Fruit fly (Drosophila melanogaster) whole organism, pupa: ENCODE data around the gene CG5934.

Experiments
- CG10348 ChIP-seq: fragments of 200-800 bp; sonication (Bioruptor generic); IDR thresholded peaks from 2 replicates; pipeline ENCODE4 v1.3.6; 2022; ENCODE audit warnings: missing biosample characterization, missing genetic modification characterization
- CG12605 ChIP-seq: fragments of 200-800 bp; sonication (Bioruptor generic); IDR thresholded peaks from 2 replicates; pipeline ENCODE4 v1.3.6; 2022; ENCODE audit warnings: missing biosample characterization, missing genetic modification characterization
- CG15710 ChIP-seq: fragments of 200-800 bp; sonication (Bioruptor generic); optimal IDR thresholded peaks from 2 replicates; lab custom pipeline; 2018; ENCODE audit warnings: missing biosample characterization, mild to moderate bottlenecking, missing genetic modification characterization, moderate library complexity
- CG34367 ChIP-seq: fragments of 200-800 bp; sonication (Bioruptor generic); optimal IDR thresholded peaks from 2 replicates; lab custom pipeline; 2018; ENCODE audit warnings: missing biosample characterization, mild to moderate bottlenecking, missing genetic modification characterization
- CG8159 ChIP-seq: fragments of 200-800 bp; sonication (Bioruptor generic); optimal IDR thresholded peaks from 3 replicates; lab custom pipeline; 2018; ENCODE audit warnings: missing biosample characterization, mild to moderate bottlenecking, missing genetic modification characterization, moderate library complexity
- D1 ChIP-seq: fragments of 200-800 bp; sonication (Bioruptor generic); optimal IDR thresholded peaks from 2 replicates; lab custom pipeline; 2018; ENCODE audit warnings: missing biosample characterization, mild to moderate bottlenecking, missing genetic modification characterization, moderate library complexity
- Pif1B ChIP-seq: fragments of 200-800 bp; sonication (Bioruptor generic); optimal IDR thresholded peaks from 3 replicates; lab custom pipeline; 2016; ENCODE audit warnings: missing biosample characterization, missing genetic modification characterization
- fd96Ca ChIP-seq: fragments of 200-800 bp; sonication (Bioruptor generic); IDR thresholded peaks from 3 replicates; pipeline ENCODE4 v1.3.6; 2022; ENCODE audit warnings: missing biosample characterization, missing genetic modification characterization
- rn ChIP-seq: fragments of 200-800 bp; sonication (Bioruptor generic); IDR thresholded peaks from 2 replicates; pipeline ENCODE4 v1.3.6; 2022; ENCODE audit warnings: missing biosample characterization, missing genetic modification characterization

DNA sequence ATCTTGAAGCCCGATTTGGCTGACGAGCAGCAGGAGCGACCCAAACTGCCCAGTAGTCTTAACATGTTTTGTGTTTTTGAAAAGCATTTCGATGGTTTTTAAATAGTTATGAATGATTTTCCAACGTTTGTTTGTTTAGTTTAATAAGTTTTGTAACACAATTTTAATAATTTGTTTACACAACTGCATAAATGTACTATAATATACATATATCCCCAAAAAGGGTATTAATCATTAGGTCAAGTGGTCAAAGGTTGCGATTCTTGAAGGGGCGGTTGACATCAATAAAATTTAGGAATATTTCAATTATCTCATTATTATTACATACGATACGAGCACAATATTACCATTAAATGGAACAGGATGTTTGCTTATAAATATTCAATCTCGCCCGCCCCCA lies 44.1 kb upstream of the CG5934 start, which contains the start of gene CG42814:
- TF ChIP-seq Pif1B (GFP tag; lab: Kevin White, UChicago) (no peak), CG8159 (tag; lab: Kevin White, UChicago) (no peak), CG34367 (tag; lab: Kevin White, UChicago) (no peak), CG12605 (GFP tag; lab: Robert Waterston, UW) (no peak), CG10348 (no peak), D1 (tag; lab: Kevin White, UChicago) (no peak), fd96Ca (GFP tag; lab: Robert Waterston, UW) (no peak), rn (no peak), CG15710 (tag; lab: Kevin White, UChicago) (no peak)
